Worm (Caenorhabditis elegans): ENCODE data around the gene tag-209.

DNA sequence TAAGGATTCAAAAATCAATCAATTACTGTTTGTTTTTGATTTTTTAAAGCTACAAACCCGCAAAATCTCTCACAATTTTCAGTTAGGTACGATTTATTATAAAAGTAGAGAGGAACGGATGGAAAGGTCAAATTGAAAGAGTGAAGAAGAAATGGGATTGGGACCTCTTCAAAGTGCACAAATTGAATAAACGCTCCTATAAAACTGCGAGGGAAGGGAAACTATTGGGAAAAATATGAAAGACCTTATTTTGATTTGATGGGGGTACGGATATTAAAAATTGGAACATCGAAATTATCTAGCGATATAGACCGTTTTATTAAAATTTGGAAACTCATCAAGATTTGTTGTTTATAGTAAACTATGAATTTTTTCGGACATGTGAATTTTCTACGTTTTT, 20.3 kb upstream of the tag-209 start:
- no peak for TF ChIP-seq W03F9.2 (tag; optimal IDR thresholded peaks at IDR 0.05)
- TF ChIP-seq him-1 (tag; optimal IDR thresholded peaks at IDR 0.05), result no peak
